Fruit fly (Drosophila melanogaster) whole organism, embryonic: ENCODE measurements around the gene Or7a.
A peak's percentile ranks its signal among the peaks of the same experiment; 100 is the strongest.

Source experiments
- CG10979 ChIP-seq: fragments of 200-800 bp; sonication (Bioruptor generic); optimal IDR thresholded peaks from 2 replicates; lab custom pipeline; 2018; ENCODE audit warnings: missing biosample characterization, mild to moderate bottlenecking, missing genetic modification characterization, moderate library complexity
- CG11456 ChIP-seq: fragments of 200-800 bp; sonication (Bioruptor generic); IDR thresholded peaks from 3 replicates; pipeline ENCODE4 v1.3.6; 2022; ENCODE audit warnings: missing biosample characterization, missing genetic modification characterization
- CG14965 ChIP-seq: fragments of 200-800 bp; sonication (Bioruptor generic); optimal IDR thresholded peaks from 2 replicates; lab custom pipeline; 2016; ENCODE audit warnings: missing biosample characterization, missing genetic modification characterization, borderline replicate concordance
- CG1603 ChIP-seq: fragments of 200-800 bp; sonication (Bioruptor generic); optimal IDR thresholded peaks from 2 replicates; lab custom pipeline; 2019; ENCODE audit warnings: missing biosample characterization, mild to moderate bottlenecking, missing genetic modification characterization, moderate library complexity
- CG16813 ChIP-seq: fragments of 200-800 bp; sonication (Bioruptor generic); IDR thresholded peaks from 3 replicates; pipeline ENCODE4 v1.3.6; 2022; ENCODE audit warnings: missing biosample characterization, missing genetic modification characterization; ENCODE audit not compliant: partially characterized antibody
- CG17328 ChIP-seq: fragments of 200-800 bp; sonication (Bioruptor generic); IDR thresholded peaks from 2 replicates; pipeline ENCODE4 v1.3.6; 2022; ENCODE audit warnings: missing biosample characterization, missing genetic modification characterization
- CG17568 ChIP-seq: fragments of 200-800 bp; sonication (Bioruptor generic); optimal IDR thresholded peaks from 2 replicates; lab custom pipeline; 2018; ENCODE audit warnings: missing biosample characterization, mild to moderate bottlenecking, missing genetic modification characterization, moderate library complexity
- CG17802 ChIP-seq: fragments of 200-800 bp; sonication (Bioruptor generic); optimal IDR thresholded peaks from 2 replicates; lab custom pipeline; 2018; ENCODE audit warnings: missing biosample characterization, mild to moderate bottlenecking, missing genetic modification characterization, moderate library complexity
- CG1832 ChIP-seq: fragments of 200-800 bp; sonication (Bioruptor generic); optimal IDR thresholded peaks from 2 replicates; lab custom pipeline; 2017; ENCODE audit warnings: missing biosample characterization, mild to moderate bottlenecking, missing genetic modification characterization, inconsistent platforms
- CG18619 ChIP-seq: fragments of 200-800 bp; sonication (Bioruptor generic); optimal IDR thresholded peaks from 3 replicates; lab custom pipeline; 2017; ENCODE audit warnings: missing biosample characterization, mild to moderate bottlenecking, missing genetic modification characterization
- CG33213 ChIP-seq: fragments of 200-800 bp; sonication (Bioruptor generic); optimal IDR thresholded peaks from 3 replicates; lab custom pipeline; 2016; ENCODE audit warnings: missing biosample characterization, missing genetic modification characterization
- CG4282 ChIP-seq: fragments of 200-800 bp; sonication (Bioruptor generic); optimal IDR thresholded peaks from 2 replicates; lab custom pipeline; 2016; ENCODE audit warnings: missing biosample characterization, missing genetic modification characterization
- CG4328 ChIP-seq: fragments of 200-800 bp; sonication (Bioruptor generic); optimal IDR thresholded peaks from 3 replicates; lab custom pipeline; 2017; ENCODE audit warnings: missing biosample characterization, missing genetic modification reagents, missing genetic modification characterization
- CG4404 ChIP-seq: fragments of 200-800 bp; sonication (Bioruptor generic); IDR thresholded peaks from 2 replicates; pipeline ENCODE4 v1.3.6; 2022; ENCODE audit warnings: missing biosample characterization, missing genetic modification characterization
- CG5245 ChIP-seq: fragments of 200-800 bp; sonication (Bioruptor generic); optimal IDR thresholded peaks from 3 replicates; lab custom pipeline; 2016; ENCODE audit warnings: missing biosample characterization, missing genetic modification characterization
- CG6683 ChIP-seq: fragments of 200-800 bp; sonication (Bioruptor generic); optimal IDR thresholded peaks from 2 replicates; lab custom pipeline; 2017; ENCODE audit warnings: missing biosample characterization, mild to moderate bottlenecking, missing genetic modification characterization, missing genetic modification reagents
- CG7357 ChIP-seq: fragments of 200-800 bp; sonication (Bioruptor generic); IDR thresholded peaks from 3 replicates; pipeline ENCODE4 v1.3.6; 2022; ENCODE audit warnings: missing biosample characterization, missing genetic modification characterization
- CG7372 ChIP-seq: fragments of 200-800 bp; sonication (Bioruptor generic); IDR thresholded peaks from 2 replicates; pipeline ENCODE4 v1.3.6; 2022; ENCODE audit warnings: missing biosample characterization, missing genetic modification characterization
- CG8290 ChIP-seq, 3 experiments: fragments of 200-800 bp; sonication (Bioruptor generic); optimal IDR thresholded peaks; 2 replicates each; lab custom pipeline; 2016 to 2019; ENCODE audit warnings: missing biosample characterization in 3 of 3, missing genetic modification characterization in 3 of 3, mild to moderate bottlenecking in 2 of 3, moderate library complexity in 1 of 3
- CG8924 ChIP-seq: fragments of 200-800 bp; optimal IDR thresholded peaks from 3 replicates; lab custom pipeline; 2019; ENCODE audit warnings: missing biosample characterization, mild to moderate bottlenecking, missing genetic modification characterization, moderate library complexity
- CG9727 ChIP-seq: fragments of 200-800 bp; sonication (Bioruptor generic); optimal IDR thresholded peaks from 3 replicates; lab custom pipeline; 2017; ENCODE audit warnings: missing biosample characterization, mild to moderate bottlenecking, missing genetic modification characterization
- CTCF ChIP-seq: fragments of 200-800 bp; sonication (Bioruptor generic); optimal IDR thresholded peaks from 2 replicates; lab custom pipeline; 2017; ENCODE audit warnings: missing biosample characterization, mild to moderate bottlenecking, missing genetic modification characterization, moderate library complexity
- H2.0 ChIP-seq: fragments of 200-800 bp; sonication (Bioruptor generic); IDR thresholded peaks from 2 replicates; pipeline ENCODE4 v1.3.6; 2022; ENCODE audit warnings: missing biosample characterization, missing genetic modification characterization
- Hmr ChIP-seq: fragments of 200-800 bp; sonication (Bioruptor generic); optimal IDR thresholded peaks from 3 replicates; lab custom pipeline; 2017; ENCODE audit warnings: mild to moderate bottlenecking, missing biosample characterization, missing genetic modification reagents, missing genetic modification characterization
- Max ChIP-seq: fragments of 200-800 bp; sonication (Bioruptor generic); optimal IDR thresholded peaks from 2 replicates; lab custom pipeline; 2016; ENCODE audit warnings: missing biosample characterization, mild to moderate bottlenecking, missing genetic modification characterization
- Mes4 ChIP-seq: fragments of 200-800 bp; sonication (Bioruptor generic); optimal IDR thresholded peaks from 2 replicates; lab custom pipeline; 2016; ENCODE audit warnings: missing biosample characterization, missing genetic modification characterization
- Oli ChIP-seq: fragments of 200-800 bp; sonication (Bioruptor generic); optimal IDR thresholded peaks from 2 replicates; lab custom pipeline; 2018; ENCODE audit warnings: missing biosample characterization, mild to moderate bottlenecking, missing genetic modification characterization, moderate library complexity
- Opbp ChIP-seq: fragments of 200-800 bp; sonication (Bioruptor generic); IDR thresholded peaks from 3 replicates; pipeline ENCODE4 v1.3.6; 2022; ENCODE audit warnings: missing biosample characterization, missing genetic modification characterization; ENCODE audit not compliant: partially characterized antibody
- Sox100B ChIP-seq: fragments of 200-800 bp; sonication (Bioruptor generic); optimal IDR thresholded peaks from 3 replicates; lab custom pipeline; 2018; ENCODE audit warnings: missing biosample characterization, mild to moderate bottlenecking, missing genetic modification characterization
- Ssrp ChIP-seq: fragments of 200-800 bp; sonication (Bioruptor generic); optimal IDR thresholded peaks from 2 replicates; lab custom pipeline; 2018; ENCODE audit warnings: missing biosample characterization, mild to moderate bottlenecking, missing genetic modification characterization, moderate library complexity
- ara ChIP-seq: fragments of 200-800 bp; sonication (Bioruptor generic); IDR thresholded peaks from 2 replicates; pipeline ENCODE4 v1.3.6; 2022; ENCODE audit warnings: missing biosample characterization, missing genetic modification characterization
- ase ChIP-seq: fragments of 200-800 bp; sonication (Bioruptor generic); IDR thresholded peaks from 3 replicates; pipeline ENCODE4 v1.3.6; 2022; ENCODE audit warnings: missing biosample characterization, missing genetic modification characterization
- cg ChIP-seq: fragments of 200-800 bp; sonication (Bioruptor generic); optimal IDR thresholded peaks from 3 replicates; lab custom pipeline; 2019; ENCODE audit warnings: missing biosample characterization, mild to moderate bottlenecking, missing genetic modification characterization, moderate library complexity
- chn ChIP-seq: fragments of 200-800 bp; sonication (Bioruptor generic); optimal IDR thresholded peaks from 2 replicates; lab custom pipeline; 2016; ENCODE audit warnings: missing biosample characterization, missing genetic modification characterization
- cwo ChIP-seq: fragments of 200-800 bp; sonication (Bioruptor generic); optimal IDR thresholded peaks from 3 replicates; lab custom pipeline; 2017; ENCODE audit warnings: missing biosample characterization, missing genetic modification characterization, mild to moderate bottlenecking, moderate library complexity, missing genetic modification reagents
- disco-r ChIP-seq: fragments of 200-800 bp; sonication (Bioruptor generic); optimal IDR thresholded peaks from 2 replicates; lab custom pipeline; 2016; ENCODE audit warnings: missing biosample characterization, missing genetic modification characterization
- ems ChIP-seq: fragments of 200-800 bp; sonication (Bioruptor generic); optimal IDR thresholded peaks from 3 replicates; lab custom pipeline; 2016; ENCODE audit warnings: missing biosample characterization, missing genetic modification characterization
- fru ChIP-seq: fragments of >200 bp; optimal IDR thresholded peaks from 2 replicates; lab custom pipeline; 2017
- gcm ChIP-seq: fragments of 200-800 bp; sonication (Bioruptor generic); optimal IDR thresholded peaks from 2 replicates; lab custom pipeline; 2019; ENCODE audit warnings: missing biosample characterization, mild to moderate bottlenecking, missing genetic modification characterization, moderate library complexity
- gfzf ChIP-seq: fragments of 200-800 bp; sonication (Bioruptor generic); optimal IDR thresholded peaks from 2 replicates; lab custom pipeline; 2016; ENCODE audit warnings: missing biosample characterization, mild to moderate bottlenecking, missing genetic modification characterization, moderate library complexity
- grau ChIP-seq: fragments of 200-800 bp; optimal IDR thresholded peaks from 3 replicates; lab custom pipeline; 2019; ENCODE audit warnings: missing biosample characterization, mild to moderate bottlenecking, missing genetic modification characterization, moderate library complexity
- otp ChIP-seq: fragments of 200-800 bp; sonication (Bioruptor generic); IDR thresholded peaks from 3 replicates; pipeline ENCODE4, ENCODE4 v1.3.6; 2022; ENCODE audit warnings: missing biosample characterization, missing genetic modification characterization
- ro ChIP-seq: fragments of 200-800 bp; sonication (Bioruptor generic); IDR thresholded peaks from 2 replicates; pipeline ENCODE4 v1.3.6; 2022; ENCODE audit warnings: missing biosample characterization, missing genetic modification characterization
- sc ChIP-seq, 3 experiments: fragments of >200 bp in 2 of 3; fragments of 200-800 bp in 1 of 3; sonication (Bioruptor generic) in 1 of 3; optimal IDR thresholded peaks; 2 replicates in 2 of 3; 3 replicates in 1 of 3; lab custom pipeline; 2017; ENCODE audit warnings: mild to moderate bottlenecking in 1 of 3, missing biosample characterization in 1 of 3, missing genetic modification characterization in 1 of 3, missing genetic modification reagents in 1 of 3
- sob ChIP-seq: fragments of 200-800 bp; sonication (Bioruptor generic); IDR thresholded peaks from 2 replicates; pipeline ENCODE4 v1.3.6; 2022; ENCODE audit warnings: missing biosample characterization, missing genetic modification characterization
- tio ChIP-seq: fragments of 200-800 bp; sonication (Bioruptor generic); optimal IDR thresholded peaks from 2 replicates; lab custom pipeline; 2017; ENCODE audit warnings: missing biosample characterization, missing genetic modification characterization, inconsistent platforms
- vnd ChIP-seq: fragments of 200-800 bp; sonication (Bioruptor generic); IDR thresholded peaks from 3 replicates; pipeline ENCODE4 v1.3.6; 2022; ENCODE audit warnings: missing biosample characterization, missing genetic modification characterization; ENCODE audit not compliant: partially characterized antibody
- wek ChIP-seq: fragments of 200-800 bp; sonication (Bioruptor generic); optimal IDR thresholded peaks from 3 replicates; lab custom pipeline; 2018; ENCODE audit warnings: missing biosample characterization, mild to moderate bottlenecking, missing genetic modification characterization, moderate library complexity
- z ChIP-seq: fragments of 200-800 bp; sonication (Bioruptor generic); IDR thresholded peaks from 3 replicates; pipeline ENCODE4 v1.3.6; 2022; ENCODE audit warnings: missing biosample characterization, missing genetic modification characterization

Or7a gene

dm6 chrX:8178165-8178955, 12.9 kb upstream of the Or7a start, which contains the start of gene sdt (continued):
- TF ChIP-seq cg (GFP tag; lab: Kevin White, UChicago) (no peak), CG18619 (GFP tag; lab: Kevin White, UChicago) (peak; percentile 11), cwo (GFP tag; lab: Kevin White, UChicago) (no peak), otp (GFP tag; lab: Robert Waterston, UW) (no peak), ase (GFP tag; lab: Robert Waterston, UW) (no peak), CG16813 (GFP tag; lab: Robert Waterston, UW) (no peak), Oli (tag; lab: Kevin White, UChicago) (peak; percentile 26), CG6683 (no peak), Mes4 (GFP tag; lab: Kevin White, UChicago) (no peak), H2.0 (GFP tag; lab: Robert Waterston, UW) (no peak), sc (optimal IDR thresholded peaks at IDR 0.05; lab: Kevin White, UChicago) (no peak), sc (GFP tag; optimal IDR thresholded peaks at IDR 0.05; lab: Kevin White, UChicago) (no peak), ara (no peak), gcm (GFP tag; lab: Kevin White, UChicago) (no peak), CG17802 (tag; lab: Kevin White, UChicago) (no peak), sob (GFP tag; lab: Robert Waterston, UW) (0 out of 2 replicates have a peak, but pooled peaks have one; percentile 34), CG5245 (GFP tag; lab: Kevin White, UChicago) (no peak), CG1603 (tag; lab: Kevin White, UChicago) (peak; percentile 2), Opbp (no peak), CG17328 (no peak), ems (GFP tag; lab: Kevin White, UChicago) (no peak), CG8924 (tag; lab: Kevin White, UChicago) (no peak), z (no peak), gfzf (GFP tag; lab: Kevin White, UChicago) (no peak), Sox100B (no peak), CG14965 (no peak), CG1832 (GFP tag; lab: Kevin White, UChicago) (no peak), grau (tag; lab: Kevin White, UChicago) (peak; percentile 32), CG9727 (GFP tag; lab: Kevin White, UChicago) (no peak), CG17568 (GFP tag; lab: Kevin White, UChicago) (no peak), CG10979 (tag; lab: Kevin White, UChicago) (no peak), CG4404 (GFP tag; lab: Robert Waterston, UW) (no peak), vnd (GFP tag; lab: Robert Waterston, UW) (no peak), disco-r (GFP tag; lab: Kevin White, UChicago) (no peak), CG4282 (GFP tag; lab: Kevin White, UChicago) (no peak), CG4328 (GFP tag; lab: Kevin White, UChicago) (no peak), Hmr (no peak), CG33213 (GFP tag; lab: Kevin White, UChicago) (no peak), CG7357 (GFP tag; lab: Robert Waterston, UW) (no peak), CG8290 (GFP tag; optimal IDR thresholded peaks at IDR 0.05; lab: Kevin White, UChicago) (no peak), CG8290 (tag; optimal IDR thresholded peaks at IDR 0.05; lab: Kevin White, UChicago) (no peak), chn (GFP tag; lab: Kevin White, UChicago) (no peak), Ssrp (tag; lab: Kevin White, UChicago) (peak; percentile 26), CTCF (GFP tag; lab: Kevin White, UChicago) (no peak), Max (no peak), CG7372 (GFP tag; lab: Robert Waterston, UW) (no peak), wek (GFP tag; lab: Kevin White, UChicago) (no peak), ro (no peak), tio (GFP tag; lab: Kevin White, UChicago) (no peak), CG11456 (GFP tag; lab: Robert Waterston, UW) (no peak), fru (lab: Kevin White, UChicago) (no peak)
